Fruit fly (Drosophila melanogaster) whole organism, embryonic: ENCODE results near the gene Irbp18.

Experiments used
- ATbp ChIP-seq: fragments of 200-800 bp; sonication (Bioruptor generic); optimal IDR thresholded peaks from 2 replicates; lab custom pipeline; 2017; ENCODE audit warnings: missing biosample characterization, mild to moderate bottlenecking, missing genetic modification characterization, missing genetic modification reagents
- CG10654 ChIP-seq: fragments of 200-800 bp; sonication (Bioruptor generic); optimal IDR thresholded peaks from 2 replicates; lab custom pipeline; 2016; ENCODE audit warnings: missing biosample characterization, missing genetic modification characterization
- CG11456 ChIP-seq: fragments of 200-800 bp; sonication (Bioruptor generic); IDR thresholded peaks from 3 replicates; pipeline ENCODE4 v1.3.6; 2022; ENCODE audit warnings: missing biosample characterization, missing genetic modification characterization
- CG12071 ChIP-seq: fragments of 200-800 bp; sonication (Bioruptor generic); optimal IDR thresholded peaks from 3 replicates; lab custom pipeline; 2018; ENCODE audit warnings: missing biosample characterization, mild to moderate bottlenecking, missing genetic modification characterization
- CG12299 ChIP-seq: fragments of 200-800 bp; sonication (Bioruptor generic); optimal IDR thresholded peaks from 2 replicates; lab custom pipeline; 2018; ENCODE audit warnings: missing biosample characterization, mild to moderate bottlenecking, missing genetic modification characterization
- CG1233 ChIP-seq: fragments of 200-800 bp; sonication (Bioruptor generic); optimal IDR thresholded peaks from 4 replicates; lab custom pipeline; 2018; ENCODE audit warnings: missing biosample characterization, mild to moderate bottlenecking, missing genetic modification characterization
- CG14050 ChIP-seq: fragments of 200-800 bp; sonication (Bioruptor generic); IDR thresholded peaks from 3 replicates; pipeline ENCODE4 v1.3.6; 2022; ENCODE audit warnings: missing biosample characterization, missing genetic modification characterization
- CG14710 ChIP-seq: fragments of 200-800 bp; sonication (Bioruptor generic); optimal IDR thresholded peaks from 3 replicates; lab custom pipeline; 2019; ENCODE audit warnings: missing biosample characterization, mild to moderate bottlenecking, missing genetic modification characterization, moderate library complexity
- CG15269 ChIP-seq: fragments of 200-800 bp; sonication (Bioruptor generic); optimal IDR thresholded peaks from 2 replicates; lab custom pipeline; 2018; ENCODE audit warnings: missing biosample characterization, mild to moderate bottlenecking, missing genetic modification characterization, moderate library complexity
- CG15696 ChIP-seq: fragments of 200-800 bp; sonication (Bioruptor generic); optimal IDR thresholded peaks from 2 replicates; lab custom pipeline; 2019; ENCODE audit warnings: missing biosample characterization, mild to moderate bottlenecking, missing genetic modification characterization, moderate library complexity
- CG16863 ChIP-seq: fragments of 200-800 bp; sonication (Bioruptor generic); optimal IDR thresholded peaks from 3 replicates; lab custom pipeline; 2016; ENCODE audit warnings: missing biosample characterization, missing genetic modification characterization
- CG18619 ChIP-seq: fragments of 200-800 bp; sonication (Bioruptor generic); optimal IDR thresholded peaks from 3 replicates; lab custom pipeline; 2017; ENCODE audit warnings: missing biosample characterization, mild to moderate bottlenecking, missing genetic modification characterization
- CG30431 ChIP-seq: fragments of 200-800 bp; sonication (Bioruptor generic); optimal IDR thresholded peaks from 2 replicates; lab custom pipeline; 2017; ENCODE audit warnings: missing biosample characterization, missing genetic modification characterization
- CG32532 ChIP-seq: fragments of 200-800 bp; sonication (Bioruptor generic); IDR thresholded peaks from 2 replicates; pipeline ENCODE4 v1.3.6; 2022; ENCODE audit warnings: missing biosample characterization, missing genetic modification characterization
- CG34224 ChIP-seq: fragments of 200-800 bp; sonication (Bioruptor generic); IDR thresholded peaks from 3 replicates; pipeline ENCODE4 v1.3.6; 2022; ENCODE audit warnings: missing biosample characterization, missing genetic modification characterization; ENCODE audit not compliant: partially characterized antibody
- CG34376 ChIP-seq: fragments of 200-800 bp; sonication (Bioruptor generic); optimal IDR thresholded peaks from 2 replicates; lab custom pipeline; 2018; ENCODE audit warnings: missing biosample characterization, mild to moderate bottlenecking, missing genetic modification characterization
- CG3726 ChIP-seq: fragments of 200-800 bp; sonication (Bioruptor generic); IDR thresholded peaks from 3 replicates; pipeline ENCODE4, ENCODE4 v1.3.6; 2022; ENCODE audit warnings: missing biosample characterization, missing genetic modification characterization
- Camta ChIP-seq: fragments of 200-800 bp; sonication (Bioruptor generic); optimal IDR thresholded peaks from 2 replicates; lab custom pipeline; 2016; ENCODE audit warnings: missing biosample characterization, missing genetic modification characterization
- CkIIα-i1 ChIP-seq: fragments of 200-800 bp; sonication (Bioruptor generic); IDR thresholded peaks from 2 replicates; pipeline ENCODE4 v1.3.6; 2022; ENCODE audit warnings: missing biosample characterization, missing genetic modification characterization
- Dfd ChIP-seq, 2 experiments: fragments of >200 bp; optimal IDR thresholded peaks; 2 replicates each; lab custom pipeline; 2017; ENCODE audit warnings: missing biosample characterization in 2 of 2, missing genetic modification characterization in 2 of 2
- Drgx ChIP-seq: fragments of 200-800 bp; sonication (Bioruptor generic); IDR thresholded peaks from 2 replicates; pipeline ENCODE4 v1.3.6; 2022; ENCODE audit warnings: missing biosample characterization, missing genetic modification characterization
- Fer1 ChIP-seq: fragments of 200-800 bp; sonication (Bioruptor generic); optimal IDR thresholded peaks from 2 replicates; lab custom pipeline; 2017; ENCODE audit warnings: missing biosample characterization, mild to moderate bottlenecking, missing genetic modification characterization
- Fer2 ChIP-seq: fragments of 200-800 bp; sonication (Bioruptor generic); optimal IDR thresholded peaks from 2 replicates; lab custom pipeline; 2018; ENCODE audit warnings: missing biosample characterization, mild to moderate bottlenecking, missing genetic modification characterization, moderate library complexity
- H2.0 ChIP-seq: fragments of 200-800 bp; sonication (Bioruptor generic); IDR thresholded peaks from 2 replicates; pipeline ENCODE4 v1.3.6; 2022; ENCODE audit warnings: missing biosample characterization, missing genetic modification characterization
- Myb ChIP-seq: fragments of 200-800 bp; sonication (Bioruptor generic); optimal IDR thresholded peaks from 2 replicates; lab custom pipeline; 2016; ENCODE audit warnings: missing biosample characterization, missing genetic modification characterization
- NC2β ChIP-seq: fragments of 200-800 bp; sonication (Bioruptor generic); optimal IDR thresholded peaks from 2 replicates; lab custom pipeline; 2016; ENCODE audit warnings: missing biosample characterization, missing genetic modification characterization
- Scr ChIP-seq: fragments of 200-800 bp; sonication (Bioruptor generic); IDR thresholded peaks from 2 replicates; pipeline ENCODE4 v1.3.6; 2022; ENCODE audit warnings: missing biosample characterization, missing genetic modification characterization; ENCODE audit not compliant: partially characterized antibody
- Sin3A ChIP-seq: fragments of >200 bp; optimal IDR thresholded peaks from 2 replicates; lab custom pipeline; 2018
- Sox102F ChIP-seq: fragments of 200-800 bp; sonication (Bioruptor generic); optimal IDR thresholded peaks from 2 replicates; lab custom pipeline; 2018; ENCODE audit warnings: missing biosample characterization, mild to moderate bottlenecking, missing genetic modification characterization, moderate library complexity
- TFAM ChIP-seq: fragments of 200-800 bp; sonication (Bioruptor generic); optimal IDR thresholded peaks from 2 replicates; lab custom pipeline; 2017; ENCODE audit warnings: missing biosample characterization, missing genetic modification characterization, inconsistent platforms
- ap ChIP-seq: fragments of 200-800 bp; sonication (Bioruptor generic); IDR thresholded peaks from 2 replicates; pipeline ENCODE4 v1.3.6; 2022; ENCODE audit warnings: missing biosample characterization, missing genetic modification characterization
- ara ChIP-seq: fragments of 200-800 bp; sonication (Bioruptor generic); IDR thresholded peaks from 2 replicates; pipeline ENCODE4 v1.3.6; 2022; ENCODE audit warnings: missing biosample characterization, missing genetic modification characterization
- br ChIP-seq: fragments of >200 bp; optimal IDR thresholded peaks from 2 replicates; lab custom pipeline; 2017
- cad ChIP-seq: fragments of >200 bp; optimal IDR thresholded peaks from 2 replicates; lab custom pipeline; 2017; ENCODE audit warnings: missing biosample characterization, missing genetic modification characterization
- cg ChIP-seq: fragments of 200-800 bp; sonication (Bioruptor generic); optimal IDR thresholded peaks from 3 replicates; lab custom pipeline; 2019; ENCODE audit warnings: missing biosample characterization, mild to moderate bottlenecking, missing genetic modification characterization, moderate library complexity
- ci ChIP-seq: fragments of 200-800 bp; sonication (Bioruptor generic); IDR thresholded peaks from 3 replicates; pipeline ENCODE4 v1.3.6; 2022; ENCODE audit warnings: missing biosample characterization, missing genetic modification characterization
- corto ChIP-seq: fragments of 200-800 bp; sonication (Bioruptor generic); optimal IDR thresholded peaks from 2 replicates; lab custom pipeline; 2016; ENCODE audit warnings: missing biosample characterization, mild to moderate bottlenecking, missing genetic modification characterization, moderate library complexity
- danr ChIP-seq: fragments of 200-800 bp; sonication (Bioruptor generic); IDR thresholded peaks from 2 replicates; pipeline ENCODE4 v1.3.6; 2022; ENCODE audit warnings: missing biosample characterization, missing genetic modification characterization
- esg ChIP-seq: fragments of 200-800 bp; sonication (Bioruptor generic); conservative IDR thresholded peaks from 2 replicates; pipeline ENCODE4 v1.3.6; 2022; ENCODE audit warnings: missing biosample characterization, missing genetic modification characterization
- fru ChIP-seq: fragments of >200 bp; optimal IDR thresholded peaks from 2 replicates; lab custom pipeline; 2017
- fu2 ChIP-seq: fragments of 200-800 bp; sonication (Bioruptor generic); optimal IDR thresholded peaks from 2 replicates; lab custom pipeline; 2016; ENCODE audit warnings: missing biosample characterization, missing genetic modification characterization
- grau ChIP-seq: fragments of 200-800 bp; optimal IDR thresholded peaks from 3 replicates; lab custom pipeline; 2019; ENCODE audit warnings: missing biosample characterization, mild to moderate bottlenecking, missing genetic modification characterization, moderate library complexity
- hbn ChIP-seq: fragments of 200-800 bp; sonication (Bioruptor generic); IDR thresholded peaks from 2 replicates; pipeline ENCODE4 v1.3.6; 2022; ENCODE audit warnings: missing biosample characterization, missing genetic modification characterization; ENCODE audit not compliant: partially characterized antibody
- kni ChIP-seq: fragments of 200-800 bp; sonication (Bioruptor generic); optimal IDR thresholded peaks from 3 replicates; lab custom pipeline; 2017; ENCODE audit warnings: mild to moderate bottlenecking, missing biosample characterization, missing genetic modification reagents, missing genetic modification characterization
- lmd ChIP-seq: fragments of 200-800 bp; sonication (Bioruptor generic); IDR thresholded peaks from 2 replicates; pipeline ENCODE4 v1.3.6; 2022; ENCODE audit warnings: missing biosample characterization, missing genetic modification characterization
- nom ChIP-seq: fragments of 200-800 bp; sonication (Bioruptor generic); optimal IDR thresholded peaks from 2 replicates; lab custom pipeline; 2017; ENCODE audit warnings: missing biosample characterization, missing genetic modification characterization, mild to moderate bottlenecking, moderate library complexity, missing genetic modification reagents
- psq ChIP-seq: fragments of 200-800 bp; sonication (Bioruptor generic); optimal IDR thresholded peaks from 2 replicates; lab custom pipeline; 2017; ENCODE audit warnings: missing biosample characterization, missing genetic modification characterization
- row ChIP-seq: fragments of 200-800 bp; sonication (Bioruptor generic); IDR thresholded peaks from 3 replicates; pipeline ENCODE4 v1.3.6; 2022; ENCODE audit warnings: missing biosample characterization, missing genetic modification characterization
- sd ChIP-seq: fragments of 200-800 bp; sonication (Bioruptor generic); optimal IDR thresholded peaks from 3 replicates; lab custom pipeline; 2018; ENCODE audit warnings: missing biosample characterization, mild to moderate bottlenecking, missing genetic modification characterization, moderate library complexity
- twi ChIP-seq: fragments of 200-800 bp; optimal IDR thresholded peaks from 2 replicates; lab custom pipeline; 2019; ENCODE audit warnings: missing biosample characterization, mild to moderate bottlenecking, missing genetic modification characterization, moderate library complexity
- unpg ChIP-seq: fragments of 200-800 bp; sonication (Bioruptor generic); optimal IDR thresholded peaks from 3 replicates; lab custom pipeline; 2018; ENCODE audit warnings: missing biosample characterization, mild to moderate bottlenecking, missing genetic modification characterization, moderate library complexity
- zfh1 ChIP-seq: fragments of 200-800 bp; sonication (Bioruptor generic); IDR thresholded peaks from 3 replicates; pipeline ENCODE4 v1.3.6; 2022; ENCODE audit warnings: missing biosample characterization, missing genetic modification characterization
- zfh2 ChIP-seq: fragments of 200-800 bp; sonication (Bioruptor generic); optimal IDR thresholded peaks from 2 replicates; lab custom pipeline; 2016; ENCODE audit warnings: missing biosample characterization, missing genetic modification characterization

Irbp18 gene

dm6 chr3L:11084557-11085231, 13.3 kb downstream of the Irbp18 start (continued):
- TF ChIP-seq CG12071 (GFP tag; lab: Kevin White, UChicago) (peak; percentile 94), cad (GFP tag; lab: Kevin White, UChicago) (no peak), CG18619 (peak; percentile 93), zfh2 (GFP tag; lab: Kevin White, UChicago) (peak; percentile 74), hbn (GFP tag; lab: Robert Waterston, UW) (no peak), CG30431 (GFP tag; lab: Kevin White, UChicago) (peak; percentile 92), CG3726 (peak; percentile 96), ci (GFP tag; lab: Robert Waterston, UW) (peak; percentile 99), TFAM (peak; percentile 71), sd (no peak), Drgx (GFP tag; lab: Robert Waterston, UW) (peak; percentile 99), Sin3A (no peak), CG34224 (GFP tag; lab: Robert Waterston, UW) (no peak), CG15696 (tag; lab: Kevin White, UChicago) (peak; percentile 93), fru (lab: Kevin White, UChicago) (no peak), ap (GFP tag; lab: Robert Waterston, UW) (peak; percentile 97), CG14050 (peak; percentile 93), CG1233 (peak; percentile 95), CG32532 (GFP tag; lab: Robert Waterston, UW) (peak; percentile 93), kni (peak; percentile 41), NC2β (GFP tag; lab: Kevin White, UChicago) (peak; percentile 97), unpg (GFP tag; lab: Kevin White, UChicago) (peak; percentile 97), corto (GFP tag; lab: Kevin White, UChicago) (peak; percentile 66), CG14710 (tag; lab: Kevin White, UChicago) (peak; percentile 97), Fer1 (peak; percentile 94), twi (peak; percentile 89), grau (tag; lab: Kevin White, UChicago) (peak; percentile 93), row (GFP tag; lab: Robert Waterston, UW) (peak; percentile 97), CkIIα-i1 (peak; percentile 66; the same call in 1 of the 2 replicates), Fer2 (peak; percentile 58), Dfd (GFP tag; optimal IDR thresholded peaks at IDR 0.05; lab: Kevin White, UChicago) (no peak), br (lab: Kevin White, UChicago) (no peak), H2.0 (GFP tag; lab: Robert Waterston, UW) (peak; percentile 97), lmd (GFP tag; lab: Robert Waterston, UW) (peak; percentile 95), CG10654 (GFP tag; lab: Kevin White, UChicago) (peak; percentile 92), CG34376 (GFP tag; lab: Kevin White, UChicago) (peak; percentile 78), CG11456 (GFP tag; lab: Robert Waterston, UW) (peak; percentile 90), CG12299 (tag; lab: Kevin White, UChicago) (peak; percentile 94), fu2 (GFP tag; lab: Kevin White, UChicago) (peak; percentile 91), ara (GFP tag; lab: Robert Waterston, UW) (peak; percentile 97)

- TF ChIP-seq zfh1 (no peak), danr (GFP tag; lab: Robert Waterston, UW) (no peak), Sox102F (GFP tag; lab: Kevin White, UChicago) (no peak), psq (GFP tag; lab: Kevin White, UChicago) (no peak), CG12299 (tag; lab: Kevin White, UChicago) (no peak), CG16863 (GFP tag; lab: Kevin White, UChicago) (no peak), nom (GFP tag; lab: Kevin White, UChicago) (peak; percentile 10), esg (GFP tag; lab: Robert Waterston, UW) (no peak), cg (GFP tag; lab: Kevin White, UChicago) (peak; percentile 25), Camta (GFP tag; lab: Kevin White, UChicago) (no peak), fru (lab: Kevin White, UChicago) (no peak), Myb (no peak), CG15269 (tag; lab: Kevin White, UChicago) (no peak), Fer1 (no peak), ATbp (GFP tag; lab: Kevin White, UChicago) (no peak), Scr (no peak)
Observed at dm6 chr3L:11083605-11084004, 14.4 kb downstream of the Irbp18 start.
